Worm (Caenorhabditis elegans) whole organism, L4/young adult: Measurements from ENCODE around the gene gss-1.

Experiments used
- W03F9.2 ChIP-seq: fragments of 150-350 bp; optimal IDR thresholded peaks from 2 replicates; lab custom pipeline; 2014; ENCODE audit warnings: missing biosample characterization, missing genetic modification characterization
- him-1 ChIP-seq: sonication (generic microtip); optimal IDR thresholded peaks from 2 replicates; lab custom pipeline; 2016; ENCODE audit warnings: missing genotype, missing genetic modification reagents, missing genetic modification characterization, missing compliant biosample characterization

- no peak for TF ChIP-seq W03F9.2 (tag; lab: Kevin White, UChicago)
- TF ChIP-seq him-1 (tag; lab: Kevin White, UChicago) = no peak
Measured at ce11 chrII:9378174-9378573, 38.1 kb downstream of the gss-1 start.
